Fruit fly (Drosophila melanogaster): ENCODE measurements around the gene CG10600.

Gene CG10600

dm6 chr2L:18810960-18811642 lies 28.4 kb downstream of the CG10600 start, which contains the start of the genes CG10570 and CG42502:
Gene CG10570 (minus strand): TSS chr2L:18811252.
Gene CG42502 (minus strand): TSS chr2L:18811252.
- TF ChIP-seq CG30403 (GFP tag; optimal IDR thresholded peaks at IDR 0.05): no peak
- no peak for TF ChIP-seq org-1 (GFP tag; optimal IDR thresholded peaks at IDR 0.05)
- no peak for TF ChIP-seq Blimp-1 (GFP tag; optimal IDR thresholded peaks at IDR 0.05)
- TF ChIP-seq Adf1 (GFP tag; IDR thresholded peaks at IDR 0.05): no peak
- TF ChIP-seq CG12769 (tag; optimal IDR thresholded peaks at IDR 0.05): peak; percentile 20
- peak; percentile 29 for TF ChIP-seq CG2678 (tag; optimal IDR thresholded peaks at IDR 0.05)
- TF ChIP-seq bbx (GFP tag; IDR thresholded peaks at IDR 0.05; ENCODE audit: partially characterized antibody): peak; percentile 21; the same call in 1 of the 2 replicates
- TF ChIP-seq sr (GFP tag; IDR thresholded peaks at IDR 0.05): 0 out of 3 replicates have a peak, but pooled peaks have one; percentile 5
- TF ChIP-seq slou (GFP tag; optimal IDR thresholded peaks at IDR 0.05): no peak
- TF ChIP-seq maf-S (GFP tag; optimal IDR thresholded peaks at IDR 0.05): no peak
- peak; percentile 43; the same call in 2 of the 3 replicates for TF ChIP-seq HLH4C (GFP tag; IDR thresholded peaks at IDR 0.05; ENCODE audit: partially characterized antibody)
- 0 out of 3 replicates have a peak, but pooled peaks have one; percentile 25 for TF ChIP-seq zfh1 (GFP tag; IDR thresholded peaks at IDR 0.05)
- TF ChIP-seq CG6272 (GFP tag; IDR thresholded peaks at IDR 0.05): no peak
- TF ChIP-seq eve (GFP tag; optimal IDR thresholded peaks at IDR 0.05): no peak
- TF ChIP-seq CG15696 (tag; optimal IDR thresholded peaks at IDR 0.05): no peak
- 0 out of 3 replicates have a peak, but pooled peaks have one; percentile 40 for TF ChIP-seq CG14860 (GFP tag; IDR thresholded peaks at IDR 0.05; ENCODE audit: partially characterized antibody)
- no peak for TF ChIP-seq gce (GFP tag; IDR thresholded peaks at IDR 0.05)
- no peak for TF ChIP-seq CG1832 (GFP tag; optimal IDR thresholded peaks at IDR 0.05)
- TF ChIP-seq CG12659 (GFP tag; optimal IDR thresholded peaks at IDR 0.05): no peak
- TF ChIP-seq pb (GFP tag; optimal IDR thresholded peaks at IDR 0.05): no peak
- no peak for TF ChIP-seq CG11456 (GFP tag; IDR thresholded peaks at IDR 0.05)
- TF ChIP-seq klu (GFP tag; IDR thresholded peaks at IDR 0.05): peak; percentile 32; the same call in 1 of the 2 replicates
- TF ChIP-seq Hr51 (GFP tag; optimal IDR thresholded peaks at IDR 0.05): peak in 1 of 2 experiments; percentile 11
- TF ChIP-seq CG8924 (tag; optimal IDR thresholded peaks at IDR 0.05): peak; percentile 2
- no peak for TF ChIP-seq CG13296 (GFP tag; optimal IDR thresholded peaks at IDR 0.05)
- TF ChIP-seq bab2 (GFP tag; optimal IDR thresholded peaks at IDR 0.05): no peak
- no peak for TF ChIP-seq yki (optimal IDR thresholded peaks at IDR 0.05)
- peak; percentile 41 for TF ChIP-seq sens (GFP tag)
- peak; percentile 7 for TF ChIP-seq CoRest (tag; optimal IDR thresholded peaks at IDR 0.05)
- no peak for TF ChIP-seq CG2875 (GFP tag; optimal IDR thresholded peaks at IDR 0.05)
- TF ChIP-seq nau (GFP tag; optimal IDR thresholded peaks at IDR 0.05): no peak
- TF ChIP-seq D19B (GFP tag; optimal IDR thresholded peaks at IDR 0.05): peak; percentile 71
- no peak for TF ChIP-seq Pdp1 (GFP tag; optimal IDR thresholded peaks at IDR 0.05)
- TF ChIP-seq CG15601 (tag; optimal IDR thresholded peaks at IDR 0.05): no peak
- peak; percentile 50; the same call in 1 of the 2 replicates for TF ChIP-seq crol (GFP tag; IDR thresholded peaks at IDR 0.05)
- peak; percentile 48; the same call in 1 of the 3 replicates for TF ChIP-seq dysf (GFP tag; IDR thresholded peaks at IDR 0.05)
- TF ChIP-seq CG7839 (tag; optimal IDR thresholded peaks at IDR 0.05): peak; percentile 5
- TF ChIP-seq CG12104 (GFP tag; optimal IDR thresholded peaks at IDR 0.05): no peak
- no peak for TF ChIP-seq CG14050 (GFP tag; IDR thresholded peaks at IDR 0.05)
- 0 out of 3 replicates have a peak, but pooled peaks have one; percentile 16 for TF ChIP-seq CG16813 (GFP tag; IDR thresholded peaks at IDR 0.05; ENCODE audit: partially characterized antibody)
- no peak for TF ChIP-seq Bgb (GFP tag; IDR thresholded peaks at IDR 0.05; ENCODE audit: partially characterized antibody)
- no peak for TF ChIP-seq Gsc (GFP tag; IDR thresholded peaks at IDR 0.05)
- no peak for TF ChIP-seq Xbp1 (GFP tag; optimal IDR thresholded peaks at IDR 0.05)
- TF ChIP-seq Deaf1 (tag; optimal IDR thresholded peaks at IDR 0.05): no peak
- no peak for TF ChIP-seq CG17385 (GFP tag; optimal IDR thresholded peaks at IDR 0.05)
- peak; percentile 21 for TF ChIP-seq grau (tag; optimal IDR thresholded peaks at IDR 0.05)
- TF ChIP-seq ro (GFP tag; IDR thresholded peaks at IDR 0.05): no peak
- TF ChIP-seq CG43689 (GFP tag; IDR thresholded peaks at IDR 0.05): no peak
- TF ChIP-seq Drgx (GFP tag; IDR thresholded peaks at IDR 0.05): no peak

Data from whole organism, embryonic.